Fruit fly (Drosophila melanogaster) whole organism, pupa: ENCODE data around the gene CG5921.

Source experiments
- CG10348 ChIP-seq: fragments of 200-800 bp; sonication (Bioruptor generic); IDR thresholded peaks from 2 replicates; pipeline ENCODE4 v1.3.6; 2022; ENCODE audit warnings: missing biosample characterization, missing genetic modification characterization
- CG12605 ChIP-seq: fragments of 200-800 bp; sonication (Bioruptor generic); IDR thresholded peaks from 2 replicates; pipeline ENCODE4 v1.3.6; 2022; ENCODE audit warnings: missing biosample characterization, missing genetic modification characterization
- CG13204 ChIP-seq: fragments of 200-800 bp; sonication (Bioruptor generic); optimal IDR thresholded peaks from 2 replicates; lab custom pipeline; 2018; ENCODE audit warnings: missing biosample characterization, mild to moderate bottlenecking, missing genetic modification characterization, moderate library complexity
- CG14655 ChIP-seq: fragments of 200-800 bp; sonication (Bioruptor generic); optimal IDR thresholded peaks from 3 replicates; lab custom pipeline; 2017; ENCODE audit warnings: mild to moderate bottlenecking, missing biosample characterization, missing genetic modification reagents, missing genetic modification characterization
- CG15710 ChIP-seq: fragments of 200-800 bp; sonication (Bioruptor generic); optimal IDR thresholded peaks from 2 replicates; lab custom pipeline; 2018; ENCODE audit warnings: missing biosample characterization, mild to moderate bottlenecking, missing genetic modification characterization, moderate library complexity
- CG17806 ChIP-seq: fragments of 200-800 bp; sonication (Bioruptor generic); optimal IDR thresholded peaks from 2 replicates; lab custom pipeline; 2018; ENCODE audit warnings: missing biosample characterization, mild to moderate bottlenecking, missing genetic modification characterization, moderate library complexity
- CG32121 ChIP-seq: fragments of 200-800 bp; sonication (Bioruptor generic); IDR thresholded peaks from 2 replicates; pipeline ENCODE4 v1.3.6; 2022; ENCODE audit warnings: missing biosample characterization, missing genetic modification characterization
- CG34367 ChIP-seq: fragments of 200-800 bp; sonication (Bioruptor generic); optimal IDR thresholded peaks from 2 replicates; lab custom pipeline; 2018; ENCODE audit warnings: missing biosample characterization, mild to moderate bottlenecking, missing genetic modification characterization
- CG4496 ChIP-seq: fragments of 200-800 bp; sonication (Bioruptor generic); IDR thresholded peaks from 3 replicates; pipeline ENCODE4 v1.3.6; 2022; ENCODE audit warnings: missing biosample characterization, missing genetic modification characterization
- CG8159 ChIP-seq: fragments of 200-800 bp; sonication (Bioruptor generic); optimal IDR thresholded peaks from 3 replicates; lab custom pipeline; 2018; ENCODE audit warnings: missing biosample characterization, mild to moderate bottlenecking, missing genetic modification characterization, moderate library complexity
- CG8301 ChIP-seq: fragments of 200-800 bp; sonication (Bioruptor generic); optimal IDR thresholded peaks from 2 replicates; lab custom pipeline; 2018; ENCODE audit warnings: missing biosample characterization, mild to moderate bottlenecking, missing genetic modification characterization
- CG9948 ChIP-seq: fragments of 200-800 bp; sonication (Bioruptor generic); optimal IDR thresholded peaks from 2 replicates; lab custom pipeline; 2018; ENCODE audit warnings: missing biosample characterization, mild to moderate bottlenecking, missing genetic modification characterization, moderate library complexity
- D1 ChIP-seq: fragments of 200-800 bp; sonication (Bioruptor generic); optimal IDR thresholded peaks from 2 replicates; lab custom pipeline; 2018; ENCODE audit warnings: missing biosample characterization, mild to moderate bottlenecking, missing genetic modification characterization, moderate library complexity
- EcR ChIP-seq: fragments of 200-800 bp; sonication (Bioruptor generic); optimal IDR thresholded peaks from 3 replicates; lab custom pipeline; 2019; ENCODE audit warnings: missing biosample characterization, missing genetic modification characterization, mild to moderate bottlenecking, moderate library complexity, missing genetic modification reagents
- Ets98B ChIP-seq: fragments of 200-800 bp; sonication (Bioruptor generic); IDR thresholded peaks from 2 replicates; pipeline ENCODE4 v1.3.6; 2022; ENCODE audit warnings: missing biosample characterization, missing genetic modification characterization
- Pif1A ChIP-seq: fragments of 200-800 bp; sonication (Bioruptor generic); optimal IDR thresholded peaks from 3 replicates; lab custom pipeline; 2016; ENCODE audit warnings: missing biosample characterization, missing genetic modification characterization
- Pif1B ChIP-seq: fragments of 200-800 bp; sonication (Bioruptor generic); optimal IDR thresholded peaks from 3 replicates; lab custom pipeline; 2016; ENCODE audit warnings: missing biosample characterization, missing genetic modification characterization
- Snoo ChIP-seq: fragments of 200-800 bp; sonication (Bioruptor generic); optimal IDR thresholded peaks from 3 replicates; lab custom pipeline; 2017; ENCODE audit warnings: missing biosample characterization, mild to moderate bottlenecking, missing genetic modification characterization, inconsistent platforms
- fd96Ca ChIP-seq: fragments of 200-800 bp; sonication (Bioruptor generic); IDR thresholded peaks from 3 replicates; pipeline ENCODE4 v1.3.6; 2022; ENCODE audit warnings: missing biosample characterization, missing genetic modification characterization
- gl ChIP-seq: fragments of 200-800 bp; sonication (Bioruptor generic); optimal IDR thresholded peaks from 2 replicates; lab custom pipeline; 2018; ENCODE audit warnings: missing biosample characterization, mild to moderate bottlenecking, missing genetic modification characterization
- rn ChIP-seq: fragments of 200-800 bp; sonication (Bioruptor generic); IDR thresholded peaks from 2 replicates; pipeline ENCODE4 v1.3.6; 2022; ENCODE audit warnings: missing biosample characterization, missing genetic modification characterization

Gene CG5921

DNA sequence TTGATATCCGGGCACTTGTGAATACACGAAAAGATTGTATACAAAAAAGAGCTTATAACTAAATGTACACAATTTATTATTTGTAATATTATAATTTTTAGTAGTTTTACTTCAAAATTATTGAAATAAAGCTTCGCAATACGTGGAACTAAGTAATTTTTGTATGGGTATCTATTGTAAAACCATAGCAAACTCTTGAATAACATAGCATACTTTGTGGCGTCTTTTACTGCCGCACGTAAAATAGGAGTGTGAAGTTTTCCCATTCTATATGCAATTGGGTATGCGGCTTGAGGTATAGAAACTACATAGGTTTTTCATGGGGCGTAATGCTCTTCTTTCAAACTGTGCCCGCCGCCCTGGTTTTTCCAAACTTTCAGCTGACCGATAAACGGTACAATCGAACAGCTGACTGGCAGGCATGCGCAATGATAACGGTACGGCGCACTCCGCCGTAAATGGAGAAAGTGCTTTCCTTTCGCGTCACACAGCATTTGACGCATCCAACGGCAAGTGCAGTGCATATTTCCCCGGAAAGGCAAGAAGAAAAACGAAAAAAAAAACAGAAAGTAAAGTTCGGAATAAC is 11.1 kb upstream of the CG5921 start, which contains the start of gene CG5937:
Gene CG5937, plus strand, starts transcription at position 575 of the 586 bp plus-strand sequence.
- TF ChIP-seq CG10348 (GFP tag; lab: Robert Waterston, UW) (no peak), CG14655 (peak; percentile 14), CG8159 (tag; lab: Kevin White, UChicago) (peak; percentile 2)

DNA sequence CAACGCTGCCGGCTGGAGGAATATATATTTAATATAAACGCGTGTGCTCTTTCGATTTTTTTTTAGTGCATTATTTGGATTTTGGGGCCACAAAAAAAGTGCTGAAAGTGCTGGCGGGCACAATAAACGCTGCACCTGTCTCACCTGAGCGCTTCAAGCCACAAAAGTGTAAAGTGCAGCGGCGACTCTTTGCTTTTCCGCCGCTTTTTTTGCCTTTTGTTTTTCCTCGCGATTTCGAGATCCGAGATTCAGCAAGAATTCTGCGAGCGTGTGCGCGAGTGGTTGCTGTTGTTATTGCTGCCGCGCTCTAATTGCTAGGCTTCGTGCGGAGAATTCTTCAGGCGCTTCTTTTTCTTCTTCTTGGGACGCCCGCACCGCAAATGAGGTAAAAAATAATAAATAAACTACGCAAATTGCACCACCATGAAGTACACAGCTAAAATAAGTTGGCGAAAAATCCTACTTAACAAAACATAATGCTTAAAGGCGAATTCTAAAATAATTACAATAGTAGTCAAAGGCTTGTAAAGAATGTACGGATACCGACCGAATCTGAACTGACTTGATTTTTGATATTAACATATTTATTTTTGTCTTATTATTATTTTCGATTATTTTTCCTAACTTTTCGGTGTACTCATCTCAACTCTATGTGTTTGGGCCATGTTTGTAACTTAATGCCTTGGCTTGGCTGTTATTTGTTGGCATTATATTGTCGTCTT is 468 bp downstream of the CG5921 start:
- TF ChIP-seq D1 (tag; lab: Kevin White, UChicago) (peak; percentile 21), CG12605 (GFP tag; lab: Robert Waterston, UW) (no peak), CG34367 (no peak), CG9948 (tag; lab: Kevin White, UChicago) (peak; percentile 11), CG8159 (tag; lab: Kevin White, UChicago) (no peak), Snoo (tag; lab: Kevin White, UChicago) (no peak), CG13204 (peak; percentile 20), Pif1A (no peak), gl (tag; lab: Kevin White, UChicago) (no peak), rn (GFP tag; lab: Robert Waterston, UW) (no peak), Ets98B (0 out of 2 replicates have a peak, but pooled peaks have one; percentile 8), CG10348 (GFP tag; lab: Robert Waterston, UW) (no peak), EcR (GFP tag; lab: Kevin White, UChicago) (no peak), CG14655 (peak; percentile 53), Pif1B (GFP tag; lab: Kevin White, UChicago) (no peak), CG17806 (tag; lab: Kevin White, UChicago) (peak; percentile 7), CG15710 (tag; lab: Kevin White, UChicago) (no peak), CG32121 (no peak), CG8301 (tag; lab: Kevin White, UChicago) (peak; percentile 9), fd96Ca (GFP tag; lab: Robert Waterston, UW) (no peak), CG4496 (GFP tag; lab: Robert Waterston, UW) (peak; percentile 42; the same call in 1 of the 3 replicates)

DNA sequence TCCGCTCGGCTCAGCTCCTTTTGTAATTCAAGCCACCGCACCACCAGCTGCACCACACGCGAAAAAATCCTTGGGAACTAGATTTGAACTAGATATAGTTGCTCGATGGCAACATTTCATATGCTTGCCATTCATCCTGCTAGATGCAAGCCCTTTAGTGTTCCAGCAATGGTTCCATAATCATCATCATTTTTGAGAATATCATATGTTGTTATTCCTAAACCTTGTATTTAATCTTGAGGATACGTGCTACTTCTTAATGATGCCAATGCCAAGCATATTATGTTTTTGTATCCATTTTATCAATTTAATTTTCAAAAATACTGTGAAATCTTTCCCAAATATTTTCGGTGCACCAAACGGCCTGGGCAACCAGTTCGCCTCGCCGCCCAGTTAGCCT is 2.2 kb downstream of the CG5921 start:
- TF ChIP-seq fd96Ca (GFP tag; lab: Robert Waterston, UW): peak; percentile 43; the same call in 1 of the 3 replicates
- peak; percentile 60 for TF ChIP-seq CG8301 (tag; lab: Kevin White, UChicago)
- peak; percentile 3 for TF ChIP-seq CG8159 (tag; lab: Kevin White, UChicago)
- TF ChIP-seq CG14655: peak; percentile 68
- TF ChIP-seq CG17806 (tag; lab: Kevin White, UChicago): peak; percentile 0
- TF ChIP-seq CG10348 (GFP tag; lab: Robert Waterston, UW): no peak
- TF ChIP-seq CG32121: 0 out of 2 replicates have a peak, but pooled peaks have one; percentile 18
- peak; percentile 19 for TF ChIP-seq CG9948 (tag; lab: Kevin White, UChicago)
- TF ChIP-seq Ets98B: no peak

DNA sequence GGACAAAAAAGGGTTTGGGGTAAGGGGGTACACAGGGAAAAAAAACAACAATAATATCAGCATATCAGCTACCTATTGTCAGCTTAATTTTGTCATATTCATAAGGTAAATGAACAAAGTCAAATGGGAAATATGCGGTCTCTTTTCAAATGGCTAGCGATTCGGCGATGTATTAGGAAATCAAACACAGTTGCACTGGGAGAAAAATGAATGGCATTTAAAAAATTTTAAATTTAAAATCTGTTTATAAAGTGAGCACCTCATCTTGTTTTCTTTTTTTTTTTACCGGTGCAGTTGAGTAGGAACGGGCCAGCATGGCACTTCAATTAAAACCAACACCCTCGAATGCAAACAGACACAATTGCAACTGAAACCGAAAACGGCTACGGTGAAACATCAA is 3.4 kb downstream of the CG5921 start:
- no peak for TF ChIP-seq CG17806 (tag; lab: Kevin White, UChicago)
- peak; percentile 49 for TF ChIP-seq CG14655
- TF ChIP-seq EcR (GFP tag; lab: Kevin White, UChicago): no peak
- TF ChIP-seq CG10348 (GFP tag; lab: Robert Waterston, UW): no peak
- no peak for TF ChIP-seq gl (tag; lab: Kevin White, UChicago)
- TF ChIP-seq CG4496 (GFP tag; lab: Robert Waterston, UW): peak; percentile 34; the same call in 1 of the 3 replicates
- TF ChIP-seq CG9948 (tag; lab: Kevin White, UChicago): no peak
- no peak; the same call in 2 of the 3 replicates for TF ChIP-seq fd96Ca (GFP tag; lab: Robert Waterston, UW)
- no peak for TF ChIP-seq CG32121
- no peak for TF ChIP-seq Pif1B (GFP tag; lab: Kevin White, UChicago)
- TF ChIP-seq CG13204: no peak
- no peak for TF ChIP-seq CG12605 (GFP tag; lab: Robert Waterston, UW)
- no peak for TF ChIP-seq Snoo (tag; lab: Kevin White, UChicago)
- no peak for TF ChIP-seq CG34367
- no peak for TF ChIP-seq D1 (tag; lab: Kevin White, UChicago)
- TF ChIP-seq Ets98B: no peak
- no peak for TF ChIP-seq CG15710 (tag; lab: Kevin White, UChicago)
- no peak for TF ChIP-seq CG8159 (tag; lab: Kevin White, UChicago)
- TF ChIP-seq CG8301 (tag; lab: Kevin White, UChicago): peak; percentile 10
- no peak for TF ChIP-seq rn (GFP tag; lab: Robert Waterston, UW)
- peak; percentile 16 for TF ChIP-seq Pif1A
- TF ChIP-seq, all 21 proteins: peak for 4

DNA sequence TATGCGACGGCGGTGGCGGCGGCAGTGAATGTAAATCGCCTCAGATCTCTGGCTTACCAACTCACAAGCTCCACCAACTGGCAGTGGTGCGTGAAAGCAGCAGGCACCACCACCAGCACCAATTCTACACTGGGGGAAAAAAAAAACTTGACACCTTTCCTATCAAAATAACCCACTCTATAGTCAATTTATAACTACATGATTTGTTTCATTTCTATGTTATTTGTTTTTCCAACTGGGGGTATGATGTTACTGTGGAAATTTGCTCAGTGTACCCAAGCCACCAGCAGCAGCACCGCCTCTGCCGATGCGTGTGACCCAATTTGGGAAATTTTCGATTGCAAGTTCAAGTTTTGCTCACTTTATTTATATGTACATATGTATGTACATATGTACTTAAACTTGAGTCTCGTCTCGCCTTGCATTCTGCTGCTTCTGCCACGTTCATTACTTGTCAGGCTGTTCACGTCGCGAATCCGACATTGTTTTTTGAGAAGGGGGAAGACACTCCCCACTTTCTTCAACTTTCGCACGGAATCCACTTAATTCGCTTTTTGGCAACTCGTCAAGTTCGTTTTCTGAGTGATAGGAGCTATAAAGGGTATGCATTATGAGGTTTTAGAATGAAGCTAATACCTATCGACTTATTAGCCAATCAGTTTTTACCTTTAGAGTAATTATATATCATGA is 8.7 kb downstream of the CG5921 start:
- TF ChIP-seq CG17806 (tag; lab: Kevin White, UChicago) (peak; percentile 31), EcR (GFP tag; lab: Kevin White, UChicago) (no peak), CG9948 (tag; lab: Kevin White, UChicago) (peak; percentile 20), fd96Ca (GFP tag; lab: Robert Waterston, UW) (peak; percentile 76; the same call in 2 of the 3 replicates), CG10348 (GFP tag; lab: Robert Waterston, UW) (no peak), CG8159 (tag; lab: Kevin White, UChicago) (peak; percentile 45), D1 (tag; lab: Kevin White, UChicago) (no peak), CG12605 (GFP tag; lab: Robert Waterston, UW) (0 out of 2 replicates have a peak, but pooled peaks have one; percentile 15), CG14655 (peak; percentile 54), Snoo (tag; lab: Kevin White, UChicago) (peak; percentile 83), CG8301 (tag; lab: Kevin White, UChicago) (peak; percentile 64), CG4496 (GFP tag; lab: Robert Waterston, UW) (peak; percentile 84), CG13204 (no peak), CG32121 (peak; percentile 78; the same call in 1 of the 2 replicates), CG34367 (peak; percentile 14), rn (GFP tag; lab: Robert Waterston, UW) (peak; percentile 77), Ets98B (peak; percentile 72), gl (tag; lab: Kevin White, UChicago) (no peak), Pif1A (peak; percentile 78), Pif1B (GFP tag; lab: Kevin White, UChicago) (peak; percentile 71), CG15710 (tag; lab: Kevin White, UChicago) (peak; percentile 32)
